Fruit fly (Drosophila melanogaster) whole organism, embryonic: Measurements from ENCODE around the gene Bdp1.
A peak's percentile ranks its signal among the peaks of the same experiment; 100 is the strongest.

Source experiments
- Ada2b ChIP-seq: fragments of 200-800 bp; sonication (Bioruptor generic); IDR thresholded peaks from 2 replicates; pipeline ENCODE4 v1.3.6; 2022; ENCODE audit warnings: missing biosample characterization, missing genetic modification characterization
- Bdp1 ChIP-seq: fragments of 200-800 bp; sonication (Bioruptor generic); optimal IDR thresholded peaks from 3 replicates; lab custom pipeline; 2016; ENCODE audit warnings: missing biosample characterization, missing genetic modification characterization
- CG14860 ChIP-seq: fragments of 200-800 bp; sonication (Bioruptor generic); IDR thresholded peaks from 3 replicates; pipeline ENCODE4 v1.3.6; 2022; ENCODE audit warnings: missing biosample characterization, missing genetic modification characterization; ENCODE audit not compliant: partially characterized antibody
- CG15514 ChIP-seq: fragments of 200-800 bp; sonication (Bioruptor generic); optimal IDR thresholded peaks from 3 replicates; lab custom pipeline; 2017; ENCODE audit warnings: missing biosample characterization, missing genetic modification characterization, mild to moderate bottlenecking, moderate library complexity, missing genetic modification reagents
- CG17186 ChIP-seq: fragments of 200-800 bp; sonication (Bioruptor generic); optimal IDR thresholded peaks from 3 replicates; lab custom pipeline; 2017; ENCODE audit warnings: missing biosample characterization, missing genetic modification reagents, missing genetic modification characterization
- CG17829 ChIP-seq: fragments of 200-800 bp; optimal IDR thresholded peaks from 2 replicates; lab custom pipeline; 2019; ENCODE audit warnings: missing biosample characterization, mild to moderate bottlenecking, missing genetic modification characterization, moderate library complexity
- CG18619 ChIP-seq: fragments of 200-800 bp; sonication (Bioruptor generic); optimal IDR thresholded peaks from 3 replicates; lab custom pipeline; 2017; ENCODE audit warnings: missing biosample characterization, mild to moderate bottlenecking, missing genetic modification characterization
- CG2129 ChIP-seq: fragments of 200-800 bp; sonication (Bioruptor generic); IDR thresholded peaks from 2 replicates; pipeline ENCODE4 v1.3.6; 2022; ENCODE audit warnings: missing biosample characterization, missing genetic modification characterization; ENCODE audit not compliant: partially characterized antibody
- CG2889 ChIP-seq: fragments of 200-800 bp; sonication (Bioruptor generic); IDR thresholded peaks from 3 replicates; pipeline ENCODE4 v1.3.6; 2022; ENCODE audit warnings: missing biosample characterization, missing genetic modification characterization
- CG30431 ChIP-seq: fragments of 200-800 bp; sonication (Bioruptor generic); optimal IDR thresholded peaks from 2 replicates; lab custom pipeline; 2017; ENCODE audit warnings: missing biosample characterization, missing genetic modification characterization
- CG3065 ChIP-seq: fragments of 200-800 bp; sonication (Bioruptor generic); optimal IDR thresholded peaks from 2 replicates; lab custom pipeline; 2016; ENCODE audit warnings: missing biosample characterization, missing genetic modification characterization
- CG34422 ChIP-seq: fragments of 200-800 bp; sonication (Bioruptor generic); IDR thresholded peaks from 3 replicates; pipeline ENCODE4 v1.3.6; 2022; ENCODE audit warnings: missing biosample characterization, missing genetic modification characterization
- CG42726 ChIP-seq: fragments of 200-800 bp; sonication (Bioruptor generic); IDR thresholded peaks from 2 replicates; pipeline ENCODE4 v1.3.6; 2022; ENCODE audit warnings: missing biosample characterization, missing genetic modification characterization; ENCODE audit not compliant: partially characterized antibody
- CG4282 ChIP-seq: fragments of 200-800 bp; sonication (Bioruptor generic); optimal IDR thresholded peaks from 2 replicates; lab custom pipeline; 2016; ENCODE audit warnings: missing biosample characterization, missing genetic modification characterization
- CG4360 ChIP-seq: fragments of 200-800 bp; sonication (Bioruptor generic); IDR thresholded peaks from 2 replicates; pipeline ENCODE4 v1.3.6; 2022; ENCODE audit warnings: missing biosample characterization, missing genetic modification characterization
- CG5953 ChIP-seq: fragments of 200-800 bp; sonication (Bioruptor generic); IDR thresholded peaks from 2 replicates; pipeline ENCODE4 v1.3.6; 2022; ENCODE audit warnings: missing biosample characterization, missing genetic modification characterization
- CG6272 ChIP-seq: fragments of 200-800 bp; sonication (Bioruptor generic); IDR thresholded peaks from 2 replicates; pipeline ENCODE4 v1.3.6; 2022; ENCODE audit warnings: missing biosample characterization, missing genetic modification characterization
- CG6654 ChIP-seq: fragments of 200-800 bp; sonication (Bioruptor generic); optimal IDR thresholded peaks from 2 replicates; lab custom pipeline; 2017; ENCODE audit warnings: missing biosample characterization, mild to moderate bottlenecking, missing genetic modification characterization
- CG6765 ChIP-seq: fragments of 200-800 bp; sonication (Bioruptor generic); optimal IDR thresholded peaks from 3 replicates; lab custom pipeline; 2017; ENCODE audit warnings: missing biosample characterization, mild to moderate bottlenecking, missing genetic modification characterization
- CG8089 ChIP-seq: fragments of 200-800 bp; sonication (Bioruptor generic); optimal IDR thresholded peaks from 3 replicates; lab custom pipeline; 2016; ENCODE audit warnings: missing biosample characterization, missing genetic modification characterization
- CG9932 ChIP-seq: fragments of 200-800 bp; sonication (Bioruptor generic); IDR thresholded peaks from 2 replicates; pipeline ENCODE4 v1.3.6; 2022; ENCODE audit warnings: missing biosample characterization, missing genetic modification characterization
- CTCF ChIP-seq: fragments of 200-800 bp; sonication (Bioruptor generic); optimal IDR thresholded peaks from 2 replicates; lab custom pipeline; 2017; ENCODE audit warnings: missing biosample characterization, mild to moderate bottlenecking, missing genetic modification characterization, moderate library complexity
- CrebB ChIP-seq: fragments of 200-800 bp; sonication (Bioruptor generic); optimal IDR thresholded peaks from 3 replicates; lab custom pipeline; 2018; ENCODE audit warnings: missing biosample characterization, mild to moderate bottlenecking, missing genetic modification characterization
- Gsc ChIP-seq: fragments of 200-800 bp; sonication (Bioruptor generic); IDR thresholded peaks from 2 replicates; pipeline ENCODE4 v1.3.6; 2022; ENCODE audit warnings: missing biosample characterization, missing genetic modification characterization
- H15 ChIP-seq: fragments of 200-800 bp; sonication (Bioruptor generic); IDR thresholded peaks from 3 replicates; pipeline ENCODE4 v1.3.6; 2022; ENCODE audit warnings: missing biosample characterization, missing genetic modification characterization
- HLHmδ ChIP-seq: fragments of 200-800 bp; sonication (Bioruptor generic); optimal IDR thresholded peaks from 2 replicates; lab custom pipeline; 2018; ENCODE audit warnings: missing biosample characterization, mild to moderate bottlenecking, missing genetic modification characterization, moderate library complexity
- Hmx ChIP-seq: fragments of 200-800 bp; sonication (Bioruptor generic); optimal IDR thresholded peaks from 2 replicates; lab custom pipeline; 2016; ENCODE audit warnings: missing biosample characterization, missing genetic modification characterization
- Hr51 ChIP-seq, 2 experiments: fragments of 200-800 bp; sonication (Bioruptor generic); optimal IDR thresholded peaks; 2 replicates in 1 of 2; 3 replicates in 1 of 2; lab custom pipeline; 2016 to 2018; ENCODE audit warnings: missing biosample characterization in 2 of 2, missing genetic modification characterization in 2 of 2, mild to moderate bottlenecking in 1 of 2, moderate library complexity in 1 of 2
- Mes4 ChIP-seq: fragments of 200-800 bp; sonication (Bioruptor generic); optimal IDR thresholded peaks from 2 replicates; lab custom pipeline; 2016; ENCODE audit warnings: missing biosample characterization, missing genetic modification characterization
- Ptx1 ChIP-seq: fragments of 200-800 bp; sonication (Bioruptor generic); IDR thresholded peaks from 2 replicates; pipeline ENCODE4 v1.3.6; 2022; ENCODE audit warnings: missing biosample characterization, missing genetic modification characterization
- ato ChIP-seq: fragments of 200-800 bp; sonication (Bioruptor generic); IDR thresholded peaks from 2 replicates; pipeline ENCODE4 v1.3.6; 2022; ENCODE audit warnings: missing biosample characterization, missing genetic modification characterization; ENCODE audit not compliant: partially characterized antibody
- cwo ChIP-seq: fragments of 200-800 bp; sonication (Bioruptor generic); optimal IDR thresholded peaks from 3 replicates; lab custom pipeline; 2017; ENCODE audit warnings: missing biosample characterization, missing genetic modification characterization, mild to moderate bottlenecking, moderate library complexity, missing genetic modification reagents
- dm ChIP-seq: fragments of 200-800 bp; sonication (Bioruptor generic); optimal IDR thresholded peaks from 3 replicates; lab custom pipeline; 2016; ENCODE audit warnings: missing biosample characterization, missing genetic modification characterization
- dpn ChIP-seq, 2 experiments: fragments of 200-800 bp; sonication (Bioruptor generic); optimal IDR thresholded peaks; 3 replicates each; lab custom pipeline; 2016; ENCODE audit warnings: missing biosample characterization in 2 of 2, missing genetic modification characterization in 2 of 2
- exex ChIP-seq: fragments of 200-800 bp; sonication (Bioruptor generic); optimal IDR thresholded peaks from 4 replicates; lab custom pipeline; 2018; ENCODE audit warnings: missing biosample characterization, mild to moderate bottlenecking, missing genetic modification characterization, moderate library complexity
- fu2 ChIP-seq: fragments of 200-800 bp; sonication (Bioruptor generic); optimal IDR thresholded peaks from 2 replicates; lab custom pipeline; 2016; ENCODE audit warnings: missing biosample characterization, missing genetic modification characterization
- ind ChIP-seq: fragments of 200-800 bp; sonication (Bioruptor generic); optimal IDR thresholded peaks from 3 replicates; lab custom pipeline; 2016; ENCODE audit warnings: missing biosample characterization, missing genetic modification characterization
- lab ChIP-seq: fragments of 200-800 bp; sonication (Bioruptor generic); optimal IDR thresholded peaks from 3 replicates; lab custom pipeline; 2017; ENCODE audit warnings: missing biosample characterization, missing genetic modification characterization, mild to moderate bottlenecking, moderate library complexity, missing genetic modification reagents
- lola ChIP-seq, 3 experiments: fragments of >200 bp in 2 of 3; fragments of 200-800 bp in 1 of 3; sonication (Bioruptor generic) in 1 of 3; optimal IDR thresholded peaks; 2 replicates each; lab custom pipeline; 2017 to 2019; ENCODE audit warnings: missing biosample characterization in 3 of 3, missing genetic modification characterization in 3 of 3, mild to moderate bottlenecking in 1 of 3, moderate library complexity in 1 of 3
- mld ChIP-seq: fragments of 200-800 bp; sonication (Bioruptor generic); IDR thresholded peaks from 3 replicates; pipeline ENCODE4 v1.3.6; 2022; ENCODE audit warnings: missing biosample characterization, missing genetic modification characterization; ENCODE audit not compliant: partially characterized antibody
- peb ChIP-seq: fragments of 200-800 bp; sonication (Bioruptor generic); IDR thresholded peaks from 2 replicates; pipeline ENCODE4 v1.3.6; 2022; ENCODE audit warnings: missing biosample characterization, missing genetic modification characterization
- pho ChIP-seq: fragments of 200-800 bp; sonication (Bioruptor generic); optimal IDR thresholded peaks from 2 replicates; lab custom pipeline; 2016; ENCODE audit warnings: missing biosample characterization, missing genetic modification characterization
- ranshi ChIP-seq: fragments of 200-800 bp; sonication (Bioruptor generic); IDR thresholded peaks from 2 replicates; pipeline ENCODE4 v1.3.6; 2022; ENCODE audit warnings: missing biosample characterization, missing genetic modification characterization
- sima ChIP-seq: fragments of 200-800 bp; sonication (Bioruptor generic); optimal IDR thresholded peaks from 2 replicates; lab custom pipeline; 2016; ENCODE audit warnings: missing biosample characterization, missing genetic modification characterization
- stc ChIP-seq: fragments of 200-800 bp; sonication (Bioruptor generic); IDR thresholded peaks from 2 replicates; pipeline ENCODE4 v1.3.6; 2022; ENCODE audit warnings: missing biosample characterization, missing genetic modification characterization
- tap ChIP-seq: fragments of 200-800 bp; optimal IDR thresholded peaks from 3 replicates; lab custom pipeline; 2019; ENCODE audit warnings: missing biosample characterization, mild to moderate bottlenecking, missing genetic modification characterization, moderate library complexity
- tgo ChIP-seq: fragments of 200-800 bp; sonication (Bioruptor generic); IDR thresholded peaks from 3 replicates; pipeline ENCODE4 v1.3.6; 2022; ENCODE audit warnings: missing biosample characterization, missing genetic modification characterization
- tin ChIP-seq: fragments of 200-800 bp; sonication (Bioruptor generic); optimal IDR thresholded peaks from 3 replicates; lab custom pipeline; 2016; ENCODE audit warnings: missing biosample characterization, missing genetic modification characterization
- trh ChIP-seq: fragments of 200-800 bp; sonication (Bioruptor generic); optimal IDR thresholded peaks from 2 replicates; lab custom pipeline; 2016; ENCODE audit warnings: missing biosample characterization, missing genetic modification characterization
- ttk ChIP-seq: fragments of 200-800 bp; sonication (Bioruptor generic); IDR thresholded peaks from 2 replicates; pipeline ENCODE4 v2.1.2; 2022; ENCODE audit warnings: missing biosample characterization, missing genetic modification characterization
- zf30C ChIP-seq: fragments of 200-800 bp; sonication (Bioruptor generic); optimal IDR thresholded peaks from 3 replicates; lab custom pipeline; 2018; ENCODE audit warnings: missing biosample characterization, mild to moderate bottlenecking, missing genetic modification characterization

Bdp1 gene

DNA sequence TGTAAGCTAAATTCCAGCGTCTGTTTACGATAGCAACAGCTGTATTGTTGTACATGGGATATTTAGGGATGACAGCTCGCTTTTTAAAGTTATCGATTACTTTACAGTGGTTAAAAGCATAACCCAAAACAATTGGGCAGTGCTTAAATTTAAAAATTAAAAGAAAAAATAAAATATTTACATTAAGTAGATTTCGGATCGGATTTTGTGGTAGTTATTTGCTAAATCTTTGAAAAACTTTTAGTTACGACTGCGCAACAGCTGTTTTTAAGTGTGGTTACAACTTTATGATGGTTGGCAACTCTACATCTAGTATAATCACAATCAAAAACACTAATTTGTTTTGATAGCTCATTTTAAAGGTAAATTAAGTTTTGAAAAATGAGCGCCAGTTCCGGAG, 13.6 kb upstream of the Bdp1 start, which contains the start of the genes Ing5 and CG7099 (continued):
- TF ChIP-seq cwo (peak; percentile 90), ato (GFP tag; lab: Robert Waterston, UW) (0 out of 2 replicates have a peak, but pooled peaks have one; percentile 23), sima (GFP tag; lab: Kevin White, UChicago) (peak; percentile 61), CrebB (tag; lab: Kevin White, UChicago) (peak; percentile 89), tgo (GFP tag; lab: Robert Waterston, UW) (peak; percentile 96), stc (GFP tag; lab: Robert Waterston, UW) (peak; percentile 94), peb (GFP tag; lab: Robert Waterston, UW) (peak; percentile 94), CG8089 (GFP tag; lab: Kevin White, UChicago) (peak; percentile 77), Gsc (GFP tag; lab: Robert Waterston, UW) (peak; percentile 79), Hr51 (GFP tag; optimal IDR thresholded peaks at IDR 0.05; lab: Kevin White, UChicago) (peak; percentile 95 to 96), lab (GFP tag; lab: Kevin White, UChicago) (peak; percentile 97), CG18619 (GFP tag; lab: Kevin White, UChicago) (peak; percentile 94), CG9932 (GFP tag; lab: Robert Waterston, UW) (peak; percentile 99), dm (GFP tag; lab: Kevin White, UChicago) (peak; percentile 62), Bdp1 (GFP tag; lab: Kevin White, UChicago) (peak; percentile 93), CG17829 (tag; lab: Kevin White, UChicago) (peak; percentile 97), exex (tag; lab: Kevin White, UChicago) (peak; percentile 97), Ptx1 (GFP tag; lab: Robert Waterston, UW) (peak; percentile 98), zf30C (GFP tag; lab: Kevin White, UChicago) (no peak), CG6654 (GFP tag; lab: Kevin White, UChicago) (peak; percentile 80), tin (GFP tag; lab: Kevin White, UChicago) (peak; percentile 97), CG6765 (GFP tag; lab: Kevin White, UChicago) (peak; percentile 85), mld (GFP tag; lab: Robert Waterston, UW) (no peak), dpn (GFP tag; optimal IDR thresholded peaks at IDR 0.05; lab: Kevin White, UChicago) (peak; percentile 93 to 98), CTCF (peak; percentile 60), CG17186 (GFP tag; lab: Kevin White, UChicago) (peak; percentile 89), CG2889 (peak; percentile 94), CG34422 (GFP tag; lab: Robert Waterston, UW) (peak; percentile 98), CG4282 (peak; percentile 91), ttk (GFP tag; lab: Robert Waterston, UW) (peak; percentile 95), H15 (GFP tag; lab: Robert Waterston, UW) (peak; percentile 97), tap (tag; lab: Kevin White, UChicago) (peak; percentile 93), CG5953 (GFP tag; lab: Robert Waterston, UW) (peak; percentile 92), CG4360 (GFP tag; lab: Robert Waterston, UW) (peak; percentile 79), fu2 (GFP tag; lab: Kevin White, UChicago) (peak; percentile 82), Mes4 (GFP tag; lab: Kevin White, UChicago) (peak; percentile 75), CG3065 (peak; percentile 95), CG14860 (GFP tag; lab: Robert Waterston, UW) (peak; percentile 62; the same call in 2 of the 3 replicates), CG30431 (GFP tag; lab: Kevin White, UChicago) (peak; percentile 94), ranshi (GFP tag; lab: Robert Waterston, UW) (peak; percentile 97), CG15514 (GFP tag; lab: Kevin White, UChicago) (peak; percentile 92), CG6272 (peak; percentile 98), Hmx (GFP tag; lab: Kevin White, UChicago) (peak; percentile 88), HLHmδ (GFP tag; lab: Kevin White, UChicago) (no peak), Ada2b (peak; percentile 98), lola (GFP tag; optimal IDR thresholded peaks at IDR 0.05; lab: Kevin White, UChicago) (peak in 1 of 3 experiments; percentile 94), ind (GFP tag; lab: Kevin White, UChicago) (peak; percentile 98), CG2129 (GFP tag; lab: Robert Waterston, UW) (0 out of 2 replicates have a peak, but pooled peaks have one; percentile 34), CG42726 (GFP tag; lab: Robert Waterston, UW) (0 out of 2 replicates have a peak, but pooled peaks have one; percentile 48), trh (GFP tag; lab: Kevin White, UChicago) (peak; percentile 92), pho (peak; percentile 93)
